Fruit fly (Drosophila melanogaster) whole organism, prepupa: ENCODE measurements around the gene CG17839.

ENCODE experiments used
- Blimp-1 ChIP-seq: fragments of 200-800 bp; sonication (Bioruptor generic); optimal IDR thresholded peaks from 3 replicates; lab custom pipeline; 2017; ENCODE audit warnings: missing biosample characterization, missing genetic modification characterization, mild to moderate bottlenecking, moderate library complexity, missing genetic modification reagents
- CG10631 ChIP-seq: fragments of 200-800 bp; sonication (Bioruptor generic); optimal IDR thresholded peaks from 2 replicates; lab custom pipeline; 2016; ENCODE audit warnings: missing biosample characterization, missing genetic modification characterization
- CG11294 ChIP-seq: fragments of 200-800 bp; sonication (Bioruptor generic); IDR thresholded peaks from 2 replicates; pipeline ENCODE4 v1.3.6; 2022; ENCODE audit warnings: missing biosample characterization, missing genetic modification characterization
- CG11762 ChIP-seq: fragments of 200-800 bp; sonication (Bioruptor generic); optimal IDR thresholded peaks from 3 replicates; lab custom pipeline; 2016; ENCODE audit warnings: missing biosample characterization, missing genetic modification characterization; ENCODE audit not compliant: insufficient read depth
- CG11902 ChIP-seq: fragments of 200-800 bp; sonication (Bioruptor generic); optimal IDR thresholded peaks from 3 replicates; lab custom pipeline; 2016; ENCODE audit warnings: missing biosample characterization, missing genetic modification characterization
- CG1621 ChIP-seq: fragments of 200-800 bp; sonication (Bioruptor generic); optimal IDR thresholded peaks from 3 replicates; lab custom pipeline; 2018; ENCODE audit warnings: missing biosample characterization, mild to moderate bottlenecking, missing genetic modification characterization
- CG16779 ChIP-seq: fragments of 200-800 bp; sonication (Bioruptor generic); optimal IDR thresholded peaks from 3 replicates; lab custom pipeline; 2017; ENCODE audit warnings: missing biosample characterization, mild to moderate bottlenecking, missing genetic modification characterization
- CG3032 ChIP-seq: fragments of 200-800 bp; optimal IDR thresholded peaks from 2 replicates; lab custom pipeline; 2019; ENCODE audit warnings: missing biosample characterization, mild to moderate bottlenecking, missing genetic modification characterization, moderate library complexity
- CG31627 ChIP-seq: fragments of 200-800 bp; sonication (Bioruptor generic); optimal IDR thresholded peaks from 3 replicates; lab custom pipeline; 2016; ENCODE audit warnings: missing biosample characterization, missing genetic modification characterization
- CG4318 ChIP-seq: fragments of 200-800 bp; sonication (Bioruptor generic); optimal IDR thresholded peaks from 3 replicates; lab custom pipeline; 2017; ENCODE audit warnings: missing biosample characterization, mild to moderate bottlenecking, missing genetic modification characterization
- CG6163 ChIP-seq: fragments of 200-800 bp; sonication (Bioruptor generic); IDR thresholded peaks from 3 replicates; pipeline ENCODE4 v1.3.6; 2022; ENCODE audit warnings: missing biosample characterization, missing genetic modification characterization
- CG6276 ChIP-seq: fragments of 200-800 bp; sonication (Bioruptor generic); optimal IDR thresholded peaks from 2 replicates; lab custom pipeline; 2017; ENCODE audit warnings: missing biosample characterization, mild to moderate bottlenecking, missing genetic modification characterization
- CG6792 ChIP-seq: fragments of 200-800 bp; sonication (Bioruptor generic); optimal IDR thresholded peaks from 3 replicates; lab custom pipeline; 2016; ENCODE audit warnings: missing biosample characterization, missing genetic modification characterization
- CG6854 ChIP-seq: fragments of 200-800 bp; sonication (Bioruptor generic); optimal IDR thresholded peaks from 2 replicates; lab custom pipeline; 2017; ENCODE audit warnings: missing biosample characterization, mild to moderate bottlenecking, missing genetic modification characterization
- CG8119 ChIP-seq: fragments of 200-800 bp; sonication (Bioruptor generic); IDR thresholded peaks from 3 replicates; pipeline ENCODE4 v1.3.6; 2022; ENCODE audit warnings: missing biosample characterization, missing genetic modification characterization
- CG8632 ChIP-seq: fragments of 200-800 bp; sonication (Bioruptor generic); optimal IDR thresholded peaks from 3 replicates; lab custom pipeline; 2016; ENCODE audit warnings: missing biosample characterization, missing genetic modification characterization
- CG9139 ChIP-seq: fragments of 200-800 bp; sonication (Bioruptor generic); optimal IDR thresholded peaks from 3 replicates; lab custom pipeline; 2017; ENCODE audit warnings: missing biosample characterization, mild to moderate bottlenecking, missing genetic modification characterization
- Eip78C ChIP-seq: fragments of 200-800 bp; sonication (Bioruptor generic); peaks from one replicate; lab custom pipeline; 2016; ENCODE audit warnings: missing biosample characterization, missing genetic modification characterization
- Eip93F ChIP-seq: fragments of 200-800 bp; sonication (Bioruptor generic); optimal IDR thresholded peaks from 2 replicates; lab custom pipeline; 2016; ENCODE audit warnings: missing biosample characterization, mild to moderate bottlenecking, missing genetic modification characterization
- Ets21C ChIP-seq: fragments of 200-800 bp; sonication (Bioruptor generic); optimal IDR thresholded peaks from 3 replicates; lab custom pipeline; 2016; ENCODE audit warnings: missing biosample characterization, missing genetic modification characterization
- Ets96B ChIP-seq: fragments of 200-800 bp; optimal IDR thresholded peaks from 2 replicates; lab custom pipeline; 2019; ENCODE audit warnings: missing biosample characterization, mild to moderate bottlenecking, missing genetic modification characterization, moderate library complexity
- Gug ChIP-seq: fragments of 200-800 bp; sonication (Bioruptor generic); IDR thresholded peaks from 2 replicates; pipeline ENCODE4 v1.3.6; 2022; ENCODE audit warnings: missing biosample characterization, missing genetic modification characterization
- Hr39 ChIP-seq: fragments of 200-800 bp; sonication (Bioruptor generic); optimal IDR thresholded peaks from 2 replicates; lab custom pipeline; 2016; ENCODE audit warnings: missing biosample characterization, missing genetic modification characterization
- OdsH ChIP-seq: fragments of 200-800 bp; sonication (Bioruptor generic); optimal IDR thresholded peaks from 3 replicates; lab custom pipeline; 2016; ENCODE audit warnings: missing biosample characterization, missing genetic modification characterization
- Smox ChIP-seq: fragments of 200-800 bp; sonication (Bioruptor generic); optimal IDR thresholded peaks from 3 replicates; lab custom pipeline; 2016; ENCODE audit warnings: missing biosample characterization, missing genetic modification characterization
- Sox102F ChIP-seq: fragments of 200-800 bp; sonication (Bioruptor generic); optimal IDR thresholded peaks from 2 replicates; lab custom pipeline; 2016; ENCODE audit warnings: missing biosample characterization, mild to moderate bottlenecking, missing genetic modification characterization
- Sox14 ChIP-seq: fragments of 200-800 bp; sonication (Bioruptor generic); optimal IDR thresholded peaks from 3 replicates; lab custom pipeline; 2016; ENCODE audit warnings: missing biosample characterization, missing genetic modification characterization
- achi ChIP-seq: fragments of 200-800 bp; sonication (Bioruptor generic); optimal IDR thresholded peaks from 3 replicates; lab custom pipeline; 2016; ENCODE audit warnings: missing biosample characterization, missing genetic modification characterization
- acj6 ChIP-seq: fragments of 200-800 bp; sonication (Bioruptor generic); optimal IDR thresholded peaks from 3 replicates; lab custom pipeline; 2016; ENCODE audit warnings: missing biosample characterization, missing genetic modification characterization
- cyc ChIP-seq: fragments of 200-800 bp; sonication (Bioruptor generic); optimal IDR thresholded peaks from 3 replicates; lab custom pipeline; 2016; ENCODE audit warnings: missing biosample characterization, missing genetic modification characterization
- dac ChIP-seq: fragments of 200-800 bp; sonication (Bioruptor generic); optimal IDR thresholded peaks from 2 replicates; lab custom pipeline; 2017; ENCODE audit warnings: missing biosample characterization, mild to moderate bottlenecking, missing genetic modification characterization
- dsx ChIP-seq: fragments of 200-800 bp; optimal IDR thresholded peaks from 3 replicates; lab custom pipeline; 2019; ENCODE audit warnings: missing biosample characterization, mild to moderate bottlenecking, missing genetic modification characterization, moderate library complexity; ENCODE audit not compliant: poor library complexity, severe bottlenecking
- esn ChIP-seq: fragments of 200-800 bp; sonication (Bioruptor generic); optimal IDR thresholded peaks from 2 replicates; lab custom pipeline; 2016; ENCODE audit warnings: missing biosample characterization, mild to moderate bottlenecking, missing genetic modification characterization, moderate library complexity
- fd59A ChIP-seq: fragments of 200-800 bp; sonication (Bioruptor generic); optimal IDR thresholded peaks from 2 replicates; lab custom pipeline; 2017; ENCODE audit warnings: missing biosample characterization, mild to moderate bottlenecking, missing genetic modification characterization, missing genetic modification reagents
- fd85E ChIP-seq: fragments of 200-800 bp; sonication (Bioruptor generic); optimal IDR thresholded peaks from 3 replicates; lab custom pipeline; 2016; ENCODE audit warnings: missing biosample characterization, missing genetic modification characterization
- fkh ChIP-seq: fragments of 200-800 bp; sonication (Bioruptor generic); optimal IDR thresholded peaks from 3 replicates; lab custom pipeline; 2017; ENCODE audit warnings: missing biosample characterization, mild to moderate bottlenecking, missing genetic modification characterization, moderate library complexity
- net ChIP-seq: fragments of 200-800 bp; sonication (Bioruptor generic); optimal IDR thresholded peaks from 3 replicates; lab custom pipeline; 2016; ENCODE audit warnings: missing biosample characterization, missing genetic modification characterization
- pdm3 ChIP-seq: fragments of 200-800 bp; sonication (Bioruptor generic); optimal IDR thresholded peaks from 3 replicates; lab custom pipeline; 2016; ENCODE audit warnings: missing biosample characterization, missing genetic modification characterization
- salr ChIP-seq, 2 experiments: fragments of 200-800 bp; sonication (Bioruptor generic); optimal IDR thresholded peaks; 3 replicates each; lab custom pipeline; 2016 to 2018; ENCODE audit warnings: missing biosample characterization in 2 of 2, missing genetic modification characterization in 2 of 2, mild to moderate bottlenecking in 1 of 2
- ss ChIP-seq, 2 experiments: fragments of 200-800 bp; sonication (Bioruptor generic); optimal IDR thresholded peaks; 2 replicates in 1 of 2; 3 replicates in 1 of 2; lab custom pipeline; 2017 to 2018; ENCODE audit warnings: mild to moderate bottlenecking in 2 of 2, missing biosample characterization in 2 of 2, missing genetic modification characterization in 2 of 2, moderate library complexity in 1 of 2
- topi ChIP-seq: fragments of 200-800 bp; sonication (Bioruptor generic); optimal IDR thresholded peaks from 3 replicates; lab custom pipeline; 2016; ENCODE audit warnings: missing biosample characterization, missing genetic modification characterization
- vri ChIP-seq: fragments of 200-800 bp; sonication (Bioruptor generic); optimal IDR thresholded peaks from 3 replicates; lab custom pipeline; 2016; ENCODE audit warnings: missing biosample characterization, mild to moderate bottlenecking, missing genetic modification characterization

Gene CG17839

dm6 chr3L:14786230-14786850, 18.6 kb upstream of the CG17839 start, which contains the start of the genes bmm and Tdrd3 (continued):
- TF ChIP-seq vri (GFP tag; lab: Kevin White, UChicago) (peak; percentile 23), dsx (GFP tag; lab: Kevin White, UChicago) (peak; percentile 76), Eip93F (GFP tag; lab: Kevin White, UChicago) (peak; percentile 51), Sox14 (GFP tag; lab: Kevin White, UChicago) (peak; percentile 60), Ets96B (peak; percentile 77), CG6792 (peak; percentile 67), fd85E (GFP tag; lab: Kevin White, UChicago) (no peak), CG6163 (peak; percentile 52; the same call in 2 of the 3 replicates), ss (GFP tag; optimal IDR thresholded peaks at IDR 0.05; lab: Kevin White, UChicago) (peak; percentile 41 to 65), Sox102F (GFP tag; lab: Kevin White, UChicago) (peak; percentile 64), CG31627 (peak; percentile 76), CG8119 (peak; percentile 75), cyc (peak; percentile 68), CG8632 (GFP tag; lab: Kevin White, UChicago) (peak; percentile 84), Ets21C (peak; percentile 58), Hr39 (peak; percentile 75), esn (peak; percentile 74), Gug (GFP tag; lab: Robert Waterston, UW) (peak; percentile 58)

- TF ChIP-seq CG11762 (GFP tag; lab: Kevin White, UChicago) (no peak), CG3032 (tag; lab: Kevin White, UChicago) (no peak), fkh (GFP tag; lab: Kevin White, UChicago) (no peak), ss (GFP tag; optimal IDR thresholded peaks at IDR 0.05; lab: Kevin White, UChicago) (no peak), net (GFP tag; lab: Kevin White, UChicago) (no peak), CG9139 (no peak), CG8632 (GFP tag; lab: Kevin White, UChicago) (no peak), Ets21C (no peak), CG8119 (no peak), Eip78C (peak; percentile 56), achi (no peak), CG31627 (peak; percentile 26), CG6163 (peak; percentile 39; the same call in 1 of the 3 replicates), Sox102F (GFP tag; lab: Kevin White, UChicago) (no peak)
- TF ChIP-seq, all 60 proteins: peak for 3
Measured at dm6 chr3L:14789676-14790075, 15.3 kb upstream of the CG17839 start, which contains the start of gene Helz. Gene Helz (plus strand): TSS chr3L:14789935.

- TF ChIP-seq CG11294 (GFP tag; lab: Robert Waterston, UW) (peak; percentile 57; the same call in 1 of the 2 replicates), CG31627 (peak; percentile 88), CG4318 (GFP tag; lab: Kevin White, UChicago) (peak; percentile 21), Smox (GFP tag; lab: Kevin White, UChicago) (peak; percentile 80), CG6854 (GFP tag; lab: Kevin White, UChicago) (peak; percentile 30), salr (GFP tag; optimal IDR thresholded peaks at IDR 0.05; lab: Kevin White, UChicago) (peak in 1 of 2 experiments; percentile 44), esn (peak; percentile 87), Eip93F (GFP tag; lab: Kevin White, UChicago) (no peak), Ets21C (peak; percentile 81), Sox14 (GFP tag; lab: Kevin White, UChicago) (peak; percentile 83), CG6792 (peak; percentile 81), fd85E (GFP tag; lab: Kevin White, UChicago) (peak; percentile 64), topi (GFP tag; lab: Kevin White, UChicago) (peak; percentile 89), fkh (GFP tag; lab: Kevin White, UChicago) (peak; percentile 26), fd59A (GFP tag; lab: Kevin White, UChicago) (peak; percentile 68), CG6276 (no peak), CG9139 (peak; percentile 39), CG11902 (peak; percentile 80), Hr39 (peak; percentile 90), OdsH (GFP tag; lab: Kevin White, UChicago) (peak; percentile 85), dac (GFP tag; lab: Kevin White, UChicago) (no peak), CG16779 (peak; percentile 26), Blimp-1 (peak; percentile 38), vri (GFP tag; lab: Kevin White, UChicago) (peak; percentile 78), CG11762 (GFP tag; lab: Kevin White, UChicago) (peak; percentile 78), net (GFP tag; lab: Kevin White, UChicago) (peak; percentile 75), CG1621 (tag; lab: Kevin White, UChicago) (no peak), cyc (peak; percentile 88), Sox102F (GFP tag; lab: Kevin White, UChicago) (peak; percentile 85), pdm3 (GFP tag; lab: Kevin White, UChicago) (peak; percentile 82), acj6 (peak; percentile 85), CG8119 (peak; percentile 58), Ets96B (peak; percentile 55), CG10631 (GFP tag; lab: Kevin White, UChicago) (peak; percentile 87), dsx (GFP tag; lab: Kevin White, UChicago) (no peak)
Measured at dm6 chr3L:14790127-14790589, 14.8 kb upstream of the CG17839 start.
